Comparison of ENCODE assay signal across 2 fruit fly cellular contexts in the genomic region with DNA sequence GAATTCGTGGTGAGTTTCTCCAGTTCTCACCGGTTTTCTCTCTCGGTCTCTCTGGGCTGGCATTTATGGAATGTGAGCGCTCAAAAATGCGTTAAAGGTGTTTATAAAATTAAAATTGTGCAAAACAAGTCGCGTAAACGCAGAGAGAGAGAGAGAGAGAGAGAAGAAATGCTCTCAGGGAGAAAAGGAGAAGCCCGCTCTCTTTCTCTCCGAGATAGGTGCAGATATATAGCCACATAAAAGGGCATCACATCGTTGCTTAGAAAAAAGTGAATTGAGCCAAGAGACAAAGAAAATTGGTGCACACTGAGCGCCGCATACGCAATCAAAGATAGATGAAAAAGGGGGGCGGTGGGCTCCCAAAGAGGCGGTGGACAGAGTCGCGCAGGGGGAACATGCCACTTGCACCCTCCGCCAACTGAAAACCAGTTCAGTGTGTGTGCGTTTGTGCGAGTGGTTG.
TF ChIP-seq lines count a peak whose summit lies in the region.

No protein-coding gene starts in this region.

TF ChIP-seq in whole organism, embryonic, 481 proteins besides CTCF, POLR2A, EP300 and RAD21 (continued from another document):
- TF ChIP-seq CG7745 (tag; optimal IDR thresholded peaks at IDR 0.05; lab: Kevin White, UChicago) (peak; percentile 19), crol (GFP tag; IDR thresholded peaks at IDR 0.05; lab: Robert Waterston, UW) (peak; percentile 95), gfzf (GFP tag; optimal IDR thresholded peaks at IDR 0.05; lab: Kevin White, UChicago) (no peak), Ravus (GFP tag; IDR thresholded peaks at IDR 0.05; lab: Robert Waterston, UW) (peak; percentile 61), CG12769 (tag; optimal IDR thresholded peaks at IDR 0.05; lab: Kevin White, UChicago) (peak; percentile 34), Trl (optimal IDR thresholded peaks at IDR 0.05; lab: Kevin White, UChicago) (peak; percentile 80 to 97), Trl (GFP tag; optimal IDR thresholded peaks at IDR 0.05; lab: Kevin White, UChicago) (no peak), Dref (GFP tag; IDR thresholded peaks at IDR 0.05; lab: Robert Waterston, UW) (no peak), CG12236 (GFP tag; optimal IDR thresholded peaks at IDR 0.05; lab: Kevin White, UChicago) (no peak), CG15479 (GFP tag; optimal IDR thresholded peaks at IDR 0.05; lab: Kevin White, UChicago) (peak; percentile 38), vvl (GFP tag; IDR thresholded peaks at IDR 0.05; lab: Robert Waterston, UW) (peak; percentile 30), kni (GFP tag; optimal IDR thresholded peaks at IDR 0.05; lab: Kevin White, UChicago) (peak; percentile 80), H15 (GFP tag; IDR thresholded peaks at IDR 0.05; lab: Robert Waterston, UW) (no peak), gt (GFP tag; IDR thresholded peaks at IDR 0.05; lab: Robert Waterston, UW) (no peak), D19A (tag; optimal IDR thresholded peaks at IDR 0.05; lab: Kevin White, UChicago) (peak; percentile 58), Dll (GFP tag; IDR thresholded peaks at IDR 0.05; lab: Robert Waterston, UW; ENCODE audit: partially characterized antibody) (peak; percentile 51; the same call in 2 of the 4 replicates), her (GFP tag; optimal IDR thresholded peaks at IDR 0.05; lab: Kevin White, UChicago) (peak; percentile 38), sens (GFP tag; lab: Kevin White, UChicago) (peak; percentile 22)

TF ChIP-seq in whole organism, prepupa, 60 proteins besides CTCF, POLR2A, EP300 and RAD21 (continued from another document):
- TF ChIP-seq salr (GFP tag; optimal IDR thresholded peaks at IDR 0.05; lab: Kevin White, UChicago) (no peak), Blimp-1 (GFP tag; optimal IDR thresholded peaks at IDR 0.05; lab: Kevin White, UChicago) (peak; percentile 49), Sox14 (GFP tag; optimal IDR thresholded peaks at IDR 0.05; lab: Kevin White, UChicago) (peak; percentile 33), CG6276 (GFP tag; optimal IDR thresholded peaks at IDR 0.05; lab: Kevin White, UChicago) (no peak), CG6808 (GFP tag; optimal IDR thresholded peaks at IDR 0.05; lab: Kevin White, UChicago) (no peak), Ets21C (GFP tag; optimal IDR thresholded peaks at IDR 0.05; lab: Kevin White, UChicago) (no peak), dac (GFP tag; optimal IDR thresholded peaks at IDR 0.05; lab: Kevin White, UChicago) (no peak), Eip78C (GFP tag; lab: Kevin White, UChicago) (peak; percentile 69), CG8119 (GFP tag; IDR thresholded peaks at IDR 0.05; lab: Robert Waterston, UW) (no peak), CG34406 (GFP tag; optimal IDR thresholded peaks at IDR 0.05; lab: Kevin White, UChicago) (no peak), CG1621 (tag; optimal IDR thresholded peaks at IDR 0.05; lab: Kevin White, UChicago) (no peak), CG3919 (GFP tag; optimal IDR thresholded peaks at IDR 0.05; lab: Kevin White, UChicago) (no peak), CG7368 (GFP tag; optimal IDR thresholded peaks at IDR 0.05; lab: Kevin White, UChicago) (no peak), Ets96B (tag; optimal IDR thresholded peaks at IDR 0.05; lab: Kevin White, UChicago) (no peak), topi (GFP tag; optimal IDR thresholded peaks at IDR 0.05; lab: Kevin White, UChicago) (no peak), Met (GFP tag; optimal IDR thresholded peaks at IDR 0.05; lab: Kevin White, UChicago) (no peak), esn (GFP tag; optimal IDR thresholded peaks at IDR 0.05; lab: Kevin White, UChicago) (no peak), CG31627 (GFP tag; optimal IDR thresholded peaks at IDR 0.05; lab: Kevin White, UChicago) (no peak), acj6 (GFP tag; optimal IDR thresholded peaks at IDR 0.05; lab: Kevin White, UChicago) (no peak), dsx (GFP tag; optimal IDR thresholded peaks at IDR 0.05; lab: Kevin White, UChicago; ENCODE audit: poor library complexity, severe bottlenecking) (peak; percentile 19), eg (GFP tag; IDR thresholded peaks at IDR 0.05; lab: Robert Waterston, UW) (no peak), Sox15 (GFP tag; optimal IDR thresholded peaks at IDR 0.05; lab: Kevin White, UChicago) (no peak), Lpt (GFP tag; optimal IDR thresholded peaks at IDR 0.05; lab: Kevin White, UChicago) (peak; percentile 32), pdm3 (GFP tag; optimal IDR thresholded peaks at IDR 0.05; lab: Kevin White, UChicago) (no peak), cyc (GFP tag; optimal IDR thresholded peaks at IDR 0.05; lab: Kevin White, UChicago) (no peak), CG10631 (GFP tag; optimal IDR thresholded peaks at IDR 0.05; lab: Kevin White, UChicago) (no peak), vri (GFP tag; optimal IDR thresholded peaks at IDR 0.05; lab: Kevin White, UChicago) (no peak), svp (GFP tag; lab: Kevin White, UChicago) (no peak), fd85E (GFP tag; optimal IDR thresholded peaks at IDR 0.05; lab: Kevin White, UChicago) (no peak), CG8632 (GFP tag; optimal IDR thresholded peaks at IDR 0.05; lab: Kevin White, UChicago) (no peak), CG6792 (GFP tag; optimal IDR thresholded peaks at IDR 0.05; lab: Kevin White, UChicago) (no peak), Hr39 (GFP tag; optimal IDR thresholded peaks at IDR 0.05; lab: Kevin White, UChicago) (no peak), CG16779 (tag; optimal IDR thresholded peaks at IDR 0.05; lab: Kevin White, UChicago) (no peak), CG11902 (GFP tag; optimal IDR thresholded peaks at IDR 0.05; lab: Kevin White, UChicago) (no peak), Gug (GFP tag; IDR thresholded peaks at IDR 0.05; lab: Robert Waterston, UW) (no peak), Hr4 (GFP tag; optimal IDR thresholded peaks at IDR 0.05; lab: Kevin White, UChicago) (no peak), Smox (GFP tag; optimal IDR thresholded peaks at IDR 0.05; lab: Kevin White, UChicago) (no peak)
